Worm (Caenorhabditis elegans): ENCODE results near the gene C42D4.13.

The C42D4.13 gene

DNA sequence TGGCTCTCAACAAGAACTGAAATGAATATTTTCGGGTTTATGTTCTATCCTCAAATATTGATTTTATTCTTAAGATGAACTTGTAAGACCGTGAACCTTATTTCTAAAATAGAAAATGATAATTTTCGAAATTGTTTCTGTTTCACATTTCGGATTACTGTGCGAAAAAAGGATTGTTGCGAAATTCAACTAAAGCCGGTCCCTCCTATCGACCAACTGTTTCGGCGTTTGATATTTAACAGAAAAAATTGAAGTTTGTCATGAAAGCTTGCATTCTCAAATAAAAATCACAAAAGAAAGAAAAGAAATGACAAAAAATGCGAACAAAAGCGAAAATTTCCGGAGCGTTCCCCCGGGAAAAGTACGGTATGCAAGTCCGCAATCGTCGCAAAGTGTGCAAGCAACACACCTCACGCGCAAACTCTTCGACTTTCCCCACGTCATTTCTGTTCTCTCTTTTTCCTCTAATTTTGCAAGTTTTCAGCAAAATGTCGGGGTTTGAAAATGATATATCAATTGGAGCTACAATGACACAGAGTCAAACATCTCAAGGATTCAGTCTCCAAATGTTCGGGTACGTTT is 38.8 kb downstream of the C42D4.13 start, which contains the start of gene C34D4.4 (continued):
- TF ChIP-seq hmg-1.2 (GFP tag; IDR thresholded peaks at IDR 0.05) (peak; percentile 14; the same call in 1 of the 2 replicates), aptf-2 (GFP tag; conservative IDR thresholded peaks at IDR 0.05) (peak; percentile 93), chd-7 (tag; optimal IDR thresholded peaks at IDR 0.05) (no peak), madf-3 (GFP tag; IDR thresholded peaks at IDR 0.05) (no peak), dpff-1 (tag; optimal IDR thresholded peaks at IDR 0.05) (no peak), dox-1 (GFP tag; IDR thresholded peaks at IDR 0.05) (peak; percentile 43; the same call in 1 of the 2 replicates), F22D6.2 (tag; optimal IDR thresholded peaks at IDR 0.05) (no peak), madf-6 (GFP tag; IDR thresholded peaks at IDR 0.05) (peak; percentile 43; the same call in 1 of the 2 replicates), D2030.7 (GFP tag; IDR thresholded peaks at IDR 0.05) (peak; percentile 14; the same call in 1 of the 2 replicates), egl-18 (GFP tag; IDR thresholded peaks at IDR 0.05) (no peak), snpc-3.4 (tag; optimal IDR thresholded peaks at IDR 0.05) (no peak), pbrm-1 (GFP tag; IDR thresholded peaks at IDR 0.05) (0 out of 2 replicates have a peak, but pooled peaks have one; percentile 21), efl-1 (GFP tag; optimal IDR thresholded peaks at IDR 0.05) (peak; percentile 58), hsf-1 (GFP tag; IDR thresholded peaks at IDR 0.05) (0 out of 2 replicates have a peak, but pooled peaks have one; percentile 55), mcd-1 (GFP tag; IDR thresholded peaks at IDR 0.05) (0 out of 2 replicates have a peak, but pooled peaks have one; percentile 9), F33H1.4 (GFP tag; IDR thresholded peaks at IDR 0.05) (peak; percentile 36; the same call in 1 of the 2 replicates), ama-1 (optimal IDR thresholded peaks at IDR 0.05) (no peak), ama-1 (GFP tag; optimal IDR thresholded peaks at IDR 0.05) (no peak), sptf-2 (GFP tag; optimal IDR thresholded peaks at IDR 0.05) (no peak), ceh-91 (GFP tag; IDR thresholded peaks at IDR 0.05) (peak; percentile 52), sea-2 (GFP tag; IDR thresholded peaks at IDR 0.05) (no peak), snpc-4 (GFP tag; optimal IDR thresholded peaks at IDR 0.05) (no peak), snpc-4 (tag; optimal IDR thresholded peaks at IDR 0.05) (peak in 2 of 4 experiments; percentile 42 to 54)

DNA sequence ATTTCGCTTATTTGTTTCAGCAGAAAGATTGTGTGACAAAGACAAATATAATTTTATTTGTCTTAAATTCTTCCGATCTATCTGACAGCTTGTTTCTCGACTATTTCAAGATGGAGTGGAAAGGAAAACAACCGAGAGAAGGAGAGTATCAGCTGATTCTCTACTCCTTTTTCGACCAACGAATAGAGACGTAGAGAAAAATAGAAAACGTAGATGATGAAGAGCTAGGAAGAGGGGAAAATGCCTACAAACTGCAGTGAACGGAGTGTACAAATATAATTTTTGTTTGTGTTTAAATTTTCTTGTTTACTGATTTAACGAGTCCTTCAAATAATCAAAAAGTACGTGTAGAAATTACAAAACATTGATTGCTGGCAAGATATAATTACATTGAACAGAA is 40.2 kb downstream of the C42D4.13 start:
- TF ChIP-seq nfya-2 (GFP tag; IDR thresholded peaks at IDR 0.05), result no peak
- TF ChIP-seq D2030.7 (GFP tag; IDR thresholded peaks at IDR 0.05), result no peak
- no peak for TF ChIP-seq mxl-1 (tag; optimal IDR thresholded peaks at IDR 0.05)
- no peak for TF ChIP-seq ama-1 (optimal IDR thresholded peaks at IDR 0.05)
- no peak for TF ChIP-seq ama-1 (GFP tag; optimal IDR thresholded peaks at IDR 0.05)
- no peak for TF ChIP-seq nhr-90 (tag; optimal IDR thresholded peaks at IDR 0.05)
- TF ChIP-seq rec-8 (tag; optimal IDR thresholded peaks at IDR 0.05), result no peak
- TF ChIP-seq Y79H2A.3 (GFP tag; conservative IDR thresholded peaks at IDR 0.05), result no peak
- no peak for TF ChIP-seq hsf-1 (GFP tag; IDR thresholded peaks at IDR 0.05)
- TF ChIP-seq pha-4 (tag; optimal IDR thresholded peaks at IDR 0.05), result peak; percentile 68
- no peak for TF ChIP-seq madf-10 (tag; optimal IDR thresholded peaks at IDR 0.05)
- TF ChIP-seq snpc-1.1 (tag; optimal IDR thresholded peaks at IDR 0.05; ENCODE audit: insufficient read depth), result no peak
- no peak for TF ChIP-seq egl-18 (GFP tag; IDR thresholded peaks at IDR 0.05)
- TF ChIP-seq hmg-1.2 (GFP tag; IDR thresholded peaks at IDR 0.05), result peak; percentile 50; the same call in 1 of the 2 replicates
- no peak for TF ChIP-seq F37B4.10 (GFP tag; IDR thresholded peaks at IDR 0.05)
- TF ChIP-seq ets-4 (GFP tag; optimal IDR thresholded peaks at IDR 0.05), result no peak
- TF ChIP-seq ZK185.1 (tag; optimal IDR thresholded peaks at IDR 0.05; ENCODE audit: poor library complexity, severe bottlenecking), result peak; percentile 2
- TF ChIP-seq B0019.2 (GFP tag; conservative IDR thresholded peaks at IDR 0.05), result no peak
- no peak for TF ChIP-seq T07F8.4 (tag; optimal IDR thresholded peaks at IDR 0.05)
- TF ChIP-seq nhr-179 (tag; optimal IDR thresholded peaks at IDR 0.05), result no peak
- no peak for TF ChIP-seq snpc-3.4 (tag; optimal IDR thresholded peaks at IDR 0.05)
- TF ChIP-seq nhr-80 (tag; optimal IDR thresholded peaks at IDR 0.05), result peak; percentile 24
- TF ChIP-seq zfh-2 (GFP tag; conservative IDR thresholded peaks at IDR 0.05), result no peak
- TF ChIP-seq ceh-100 (GFP tag; IDR thresholded peaks at IDR 0.05), result no peak
- no peak for TF ChIP-seq ztf-6 (GFP tag; IDR thresholded peaks at IDR 0.05)
- no peak for TF ChIP-seq F23B12.7 (tag; optimal IDR thresholded peaks at IDR 0.05; ENCODE audit: insufficient read depth)
- no peak for TF ChIP-seq lsl-1 (GFP tag; optimal IDR thresholded peaks at IDR 0.05)
- TF ChIP-seq cebp-1 (GFP tag; IDR thresholded peaks at IDR 0.05), result no peak
- peak; percentile 26 for TF ChIP-seq cebp-1 (tag; optimal IDR thresholded peaks at IDR 0.05)
- TF ChIP-seq B0035.1 (tag; optimal IDR thresholded peaks at IDR 0.05), result no peak
- no peak for TF ChIP-seq B0261.1 (tag; optimal IDR thresholded peaks at IDR 0.05)
